Worm (Caenorhabditis elegans): ENCODE measurements around the gene pah-1.
A peak's percentile ranks its signal among the peaks of the same experiment; 100 is the strongest.

pah-1 gene

ce11 chrII:8784235-8784928, 17.6 kb upstream of the pah-1 start:
- TF ChIP-seq nfya-1 (tag; optimal IDR thresholded peaks at IDR 0.05), result peak; percentile 31
- TF ChIP-seq hlh-13 (GFP tag; optimal IDR thresholded peaks at IDR 0.05), result no peak
- no peak for TF ChIP-seq pax-1 (tag; optimal IDR thresholded peaks at IDR 0.05)
- TF ChIP-seq ref-2 (tag; optimal IDR thresholded peaks at IDR 0.05), result peak; percentile 33
- TF ChIP-seq unc-42 (tag; optimal IDR thresholded peaks at IDR 0.05), result peak; percentile 7
- no peak for TF ChIP-seq nhr-11 (tag; optimal IDR thresholded peaks at IDR 0.05)
- TF ChIP-seq fkh-10 (GFP tag; optimal IDR thresholded peaks at IDR 0.05), result no peak
- no peak for TF ChIP-seq ceh-6 (GFP tag; optimal IDR thresholded peaks at IDR 0.05)
- no peak for TF ChIP-seq pqm-1 (tag; optimal IDR thresholded peaks at IDR 0.05)
- peak; percentile 65 for TF ChIP-seq ceh-18 (tag; optimal IDR thresholded peaks at IDR 0.05)

- TF ChIP-seq rnt-1 (tag; optimal IDR thresholded peaks at IDR 0.05), result peak; percentile 37
- no peak for TF ChIP-seq K09A11.1 (tag; optimal IDR thresholded peaks at IDR 0.05; ENCODE audit: insufficient read depth)
- no peak for TF ChIP-seq F13H6.1 (tag; optimal IDR thresholded peaks at IDR 0.05)
- TF ChIP-seq ets-4 (tag; optimal IDR thresholded peaks at IDR 0.05), result no peak
- TF ChIP-seq C38D4.7 (GFP tag; optimal IDR thresholded peaks at IDR 0.05), result no peak
- no peak for TF ChIP-seq unc-86 (tag; optimal IDR thresholded peaks at IDR 0.05)
- TF ChIP-seq nhr-11 (tag; optimal IDR thresholded peaks at IDR 0.05), result no peak
- peak; percentile 93 for TF ChIP-seq unc-55 (GFP tag; optimal IDR thresholded peaks at IDR 0.05)
- no peak for TF ChIP-seq ceh-45 (GFP tag; IDR thresholded peaks at IDR 0.05)
- TF ChIP-seq ceh-18 (tag; optimal IDR thresholded peaks at IDR 0.05), result peak; percentile 51
Observed at ce11 chrII:8783451-8783967, 16.7 kb upstream of the pah-1 start, which contains the start of gene sgn-1. sgn-1 (minus strand) TSS chrII:8783670.

- TF ChIP-seq hlh-8 (tag; optimal IDR thresholded peaks at IDR 0.05) (no peak), ceh-24 (tag; optimal IDR thresholded peaks at IDR 0.05) (no peak), pat-9 (tag; optimal IDR thresholded peaks at IDR 0.05) (no peak), dmd-4 (tag; optimal IDR thresholded peaks at IDR 0.05; ENCODE audit: borderline replicate concordance) (no peak), ceh-30 (tag; optimal IDR thresholded peaks at IDR 0.05) (no peak), madf-2 (tag; optimal IDR thresholded peaks at IDR 0.05) (no peak), nhr-232 (tag; optimal IDR thresholded peaks at IDR 0.05) (no peak), C38D4.7 (GFP tag; optimal IDR thresholded peaks at IDR 0.05) (no peak), nfya-1 (tag; optimal IDR thresholded peaks at IDR 0.05) (no peak), ets-4 (tag; optimal IDR thresholded peaks at IDR 0.05) (no peak), K02D7.2 (tag; optimal IDR thresholded peaks at IDR 0.05) (no peak), unc-42 (tag; optimal IDR thresholded peaks at IDR 0.05) (no peak), pros-1 (tag; optimal IDR thresholded peaks at IDR 0.05) (no peak), ama-1 (optimal IDR thresholded peaks at IDR 0.05) (no peak), rnt-1 (tag; optimal IDR thresholded peaks at IDR 0.05) (no peak), che-1 (tag; optimal IDR thresholded peaks at IDR 0.05) (no peak), ceh-14 (tag; optimal IDR thresholded peaks at IDR 0.05) (no peak), T23F11.4 (GFP tag; optimal IDR thresholded peaks at IDR 0.05) (no peak)
Observed at ce11 chrII:8776504-8776903, 9.7 kb upstream of the pah-1 start.

- TF ChIP-seq nhr-232 (tag; optimal IDR thresholded peaks at IDR 0.05) (no peak), sox-4 (tag; optimal IDR thresholded peaks at IDR 0.05) (no peak), pax-1 (tag; optimal IDR thresholded peaks at IDR 0.05) (no peak), madf-2 (tag; optimal IDR thresholded peaks at IDR 0.05) (no peak), pag-3 (tag; optimal IDR thresholded peaks at IDR 0.05; ENCODE audit: borderline replicate concordance) (no peak), K09A11.1 (tag; optimal IDR thresholded peaks at IDR 0.05; ENCODE audit: insufficient read depth) (no peak), sdc-2 (tag; optimal IDR thresholded peaks at IDR 0.05) (no peak), unc-55 (GFP tag; optimal IDR thresholded peaks at IDR 0.05) (no peak), hlh-6 (tag; optimal IDR thresholded peaks at IDR 0.05) (no peak), fkh-10 (GFP tag; optimal IDR thresholded peaks at IDR 0.05) (no peak)
Observed at ce11 chrII:8770675-8771074, 3.9 kb upstream of the pah-1 start, which contains the start of gene let-19. let-19 (plus strand) TSS chrII:8770975.
